Worm (Caenorhabditis elegans): Measurements from ENCODE around the gene sbt-1.

The sbt-1 gene

ce11 chrV:20793761-20794160 is 34.9 kb downstream of the sbt-1 start (continued):
- TF ChIP-seq unc-62 (GFP tag; optimal IDR thresholded peaks at IDR 0.05 in 1 of 2) (peak in 1 of 2 experiments; percentile 23), unc-62 (tag; optimal IDR thresholded peaks at IDR 0.05) (no peak), ctbp-1 (GFP tag; IDR thresholded peaks at IDR 0.05) (no peak), tra-1 (GFP tag; IDR thresholded peaks at IDR 0.05) (no peak)

ce11 chrV:20792371-20792890 is 36.2 kb downstream of the sbt-1 start, which contains the start of gene Y44A6D.3:
Gene Y44A6D.3 (minus strand): TSS chrV:20792421.
- TF ChIP-seq dve-1 (tag; optimal IDR thresholded peaks at IDR 0.05; ENCODE audit: insufficient read depth) (peak; percentile 66), aha-1 (tag) (peak; percentile 7), F44E2.7 (GFP tag; IDR thresholded peaks at IDR 0.05) (no peak), nhr-28 (tag; optimal IDR thresholded peaks at IDR 0.05) (peak; percentile 36), madf-5 (GFP tag; IDR thresholded peaks at IDR 0.05) (no peak), hlh-11 (tag; optimal IDR thresholded peaks at IDR 0.05) (peak; percentile 66), ceh-44 (GFP tag; IDR thresholded peaks at IDR 0.05) (0 out of 2 replicates have a peak, but pooled peaks have one; percentile 39), hlh-30 (tag; optimal IDR thresholded peaks at IDR 0.05; ENCODE audit: insufficient read depth) (peak; percentile 3), Y105C5A.15 (GFP tag; IDR thresholded peaks at IDR 0.05) (no peak), pqm-1 (tag; optimal IDR thresholded peaks at IDR 0.05) (peak; percentile 5), daf-16 (GFP tag; optimal IDR thresholded peaks at IDR 0.05) (no peak), daf-16 (tag; optimal IDR thresholded peaks at IDR 0.05) (peak; percentile 12)

- TF ChIP-seq dve-1 (tag; optimal IDR thresholded peaks at IDR 0.05; ENCODE audit: insufficient read depth) (peak; percentile 5), T26A8.4 (GFP tag; IDR thresholded peaks at IDR 0.05) (no peak), nhr-237 (tag; optimal IDR thresholded peaks at IDR 0.05) (no peak), ama-1 (optimal IDR thresholded peaks at IDR 0.05) (no peak), unc-62 (GFP tag; optimal IDR thresholded peaks at IDR 0.05 in 1 of 2) (no peak), unc-62 (tag; optimal IDR thresholded peaks at IDR 0.05) (no peak), R02D3.7 (tag; optimal IDR thresholded peaks at IDR 0.05) (no peak), egl-43 (GFP tag; IDR thresholded peaks at IDR 0.05) (no peak), Y75B8A.6 (GFP tag; IDR thresholded peaks at IDR 0.05) (no peak), aha-1 (tag) (peak; percentile 90), lsy-2 (tag; optimal IDR thresholded peaks at IDR 0.05) (no peak), zag-1 (tag; optimal IDR thresholded peaks at IDR 0.05) (peak; percentile 30), tra-1 (GFP tag; IDR thresholded peaks at IDR 0.05) (no peak), mep-1 (tag; optimal IDR thresholded peaks at IDR 0.05) (peak; percentile 9), T20F7.1 (GFP tag; optimal IDR thresholded peaks at IDR 0.05) (peak; percentile 3)
Observed at ce11 chrV:20790616-20791015, 38.1 kb downstream of the sbt-1 start.

- TF ChIP-seq tag-97 (GFP tag; IDR thresholded peaks at IDR 0.05) (no peak), ces-1 (GFP tag; optimal IDR thresholded peaks at IDR 0.05) (no peak), dmd-6 (GFP tag; IDR thresholded peaks at IDR 0.05) (0 out of 2 replicates have a peak, but pooled peaks have one; percentile 7), R02D3.7 (tag; optimal IDR thresholded peaks at IDR 0.05) (no peak), aha-1 (tag) (peak; percentile 84), F37D6.2 (tag; optimal IDR thresholded peaks at IDR 0.05) (no peak), zip-11 (GFP tag; IDR thresholded peaks at IDR 0.05) (no peak), rbr-2 (tag; optimal IDR thresholded peaks at IDR 0.05) (no peak), ztf-11 (tag; optimal IDR thresholded peaks at IDR 0.05) (no peak), egl-43 (GFP tag; IDR thresholded peaks at IDR 0.05) (0 out of 2 replicates have a peak, but pooled peaks have one; percentile 39), lin-13 (GFP tag; optimal IDR thresholded peaks at IDR 0.05) (no peak), sdz-12 (GFP tag; optimal IDR thresholded peaks at IDR 0.05) (no peak), mxl-3 (GFP tag; optimal IDR thresholded peaks at IDR 0.05) (no peak), lin-29 (GFP tag; IDR thresholded peaks at IDR 0.05) (no peak), lin-38 (GFP tag; IDR thresholded peaks at IDR 0.05) (0 out of 2 replicates have a peak, but pooled peaks have one; percentile 5), zip-2 (tag; optimal IDR thresholded peaks at IDR 0.05) (no peak), nhr-11 (tag; optimal IDR thresholded peaks at IDR 0.05) (no peak), unc-62 (GFP tag; optimal IDR thresholded peaks at IDR 0.05 in 1 of 2) (no peak), unc-62 (tag; optimal IDR thresholded peaks at IDR 0.05) (no peak), mes-2 (tag; optimal IDR thresholded peaks at IDR 0.05; ENCODE audit: poor library complexity, severe bottlenecking) (no peak), dve-1 (tag; optimal IDR thresholded peaks at IDR 0.05; ENCODE audit: insufficient read depth) (no peak), mdl-1 (tag; optimal IDR thresholded peaks at IDR 0.05) (no peak), cey-2 (tag; optimal IDR thresholded peaks at IDR 0.05; ENCODE audit: borderline replicate concordance, insufficient read depth) (no peak), F10B5.3 (tag; optimal IDR thresholded peaks at IDR 0.05) (no peak), set-16 (GFP tag; IDR thresholded peaks at IDR 0.05) (peak; percentile 37; the same call in 1 of the 2 replicates), lir-3 (tag; optimal IDR thresholded peaks at IDR 0.05) (no peak)
Observed at ce11 chrV:20790011-20790410, 38.7 kb downstream of the sbt-1 start, which contains the start of gene Y44A6D.1. Gene Y44A6D.1 (minus strand): TSS chrV:20790033.
